Fruit fly (Drosophila melanogaster): ENCODE measurements around the gene Nnf1b.

The Nnf1b gene

DNA sequence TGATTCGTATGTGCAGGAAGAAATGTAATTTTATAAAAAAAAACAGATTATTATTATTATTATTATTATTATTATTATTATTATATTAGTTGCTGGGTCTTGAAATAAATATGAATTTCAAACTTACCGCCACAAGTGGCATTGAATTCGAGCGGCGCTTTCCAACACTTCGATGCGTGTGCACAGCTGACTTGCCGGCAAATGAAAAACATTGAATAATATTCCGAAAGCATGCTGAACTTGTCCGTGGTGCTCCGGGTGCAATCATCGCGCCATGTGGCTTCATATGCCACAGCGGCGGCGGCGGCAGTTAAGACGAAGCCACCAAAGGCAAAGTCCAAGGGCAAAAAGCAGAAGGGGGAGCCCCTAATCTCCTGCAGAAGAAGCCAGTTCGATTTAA lies 1.0 kb downstream of the Nnf1b start, which contains the start of gene Dbp21E2 (continued):
- TF ChIP-seq Tbp (GFP tag; optimal IDR thresholded peaks at IDR 0.05) (no peak), al (GFP tag; IDR thresholded peaks at IDR 0.05) (no peak), CG11560 (tag; IDR thresholded peaks at IDR 0.05) (no peak), lilli (GFP tag; optimal IDR thresholded peaks at IDR 0.05) (no peak), CG12155 (GFP tag; optimal IDR thresholded peaks at IDR 0.05) (no peak), Hr39 (optimal IDR thresholded peaks at IDR 0.05) (no peak), Dref (GFP tag; IDR thresholded peaks at IDR 0.05) (no peak), Bteb2 (GFP tag; optimal IDR thresholded peaks at IDR 0.05) (no peak), CG13287 (GFP tag; IDR thresholded peaks at IDR 0.05; ENCODE audit: partially characterized antibody) (no peak), ci (GFP tag; IDR thresholded peaks at IDR 0.05) (peak; percentile 13; the same call in 1 of the 3 replicates), unc-4 (GFP tag; IDR thresholded peaks at IDR 0.05; ENCODE audit: partially characterized antibody) (0 out of 2 replicates have a peak, but pooled peaks have one; percentile 17), gro (GFP tag; optimal IDR thresholded peaks at IDR 0.05) (no peak), Sin3A (optimal IDR thresholded peaks at IDR 0.05) (no peak), Dfd (GFP tag; optimal IDR thresholded peaks at IDR 0.05) (no peak), bowl (GFP tag; IDR thresholded peaks at IDR 0.05) (no peak), CG14441 (GFP tag; IDR thresholded peaks at IDR 0.05) (no peak), ranshi (GFP tag; IDR thresholded peaks at IDR 0.05) (no peak), pzg (GFP tag; optimal IDR thresholded peaks at IDR 0.05) (peak; percentile 24), CG10321 (GFP tag; IDR thresholded peaks at IDR 0.05) (no peak), CG10267 (tag; optimal IDR thresholded peaks at IDR 0.05) (peak; percentile 83), br (optimal IDR thresholded peaks at IDR 0.05) (no peak), MESR4 (GFP tag; optimal IDR thresholded peaks at IDR 0.05) (peak; percentile 38), CG12744 (GFP tag; optimal IDR thresholded peaks at IDR 0.05) (no peak), CG2120 (GFP tag; optimal IDR thresholded peaks at IDR 0.05) (peak; percentile 1), CG14710 (tag; optimal IDR thresholded peaks at IDR 0.05) (no peak), CG12104 (GFP tag; optimal IDR thresholded peaks at IDR 0.05) (no peak), chinmo (GFP tag; IDR thresholded peaks at IDR 0.05; ENCODE audit: partially characterized antibody) (0 out of 4 replicates have a peak, but pooled peaks have one; percentile 6), crp (GFP tag; optimal IDR thresholded peaks at IDR 0.05) (peak in 1 of 2 experiments; percentile 84), CG7839 (tag; optimal IDR thresholded peaks at IDR 0.05) (no peak), CG34422 (GFP tag; IDR thresholded peaks at IDR 0.05) (peak; percentile 34; the same call in 1 of the 3 replicates), Chrac-16 (GFP tag; optimal IDR thresholded peaks at IDR 0.05) (no peak), CG8924 (tag; optimal IDR thresholded peaks at IDR 0.05) (no peak)

DNA sequence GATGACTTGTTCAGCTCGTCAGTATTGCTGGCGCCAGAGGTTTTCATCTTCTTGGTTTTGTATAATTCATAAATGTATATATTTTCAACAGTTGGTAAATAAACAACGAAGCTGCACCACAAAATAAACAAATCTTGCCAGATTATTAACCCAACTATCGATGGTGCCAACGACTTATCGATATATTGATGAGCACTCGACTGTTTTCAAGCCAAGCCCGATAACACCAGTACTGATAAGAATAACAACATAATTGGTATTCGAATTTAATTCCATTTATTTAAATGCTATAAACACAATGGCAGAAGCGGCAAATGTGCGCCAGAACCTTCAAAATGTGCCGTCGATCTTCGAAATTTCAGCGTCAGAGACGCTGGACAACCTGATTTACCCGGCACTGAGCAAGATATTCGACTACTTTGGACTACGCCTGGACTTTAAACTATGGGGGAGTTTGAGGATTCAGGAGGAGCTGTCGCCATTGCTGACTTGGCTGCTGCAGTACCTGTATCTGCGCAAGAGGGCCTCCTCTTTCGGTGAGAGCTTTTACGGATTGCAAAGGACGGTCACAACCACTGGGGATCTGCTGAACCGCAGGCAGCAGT lies 5.5 kb downstream of the Nnf1b start, which contains the start of the genes Saf6 and Pex12:
Gene Saf6, minus strand, starts transcription at position 166 of the 605 bp plus-strand sequence.
Gene Pex12, plus strand, starts transcription at position 209 of the 605 bp plus-strand sequence.
- no peak for TF ChIP-seq CG2678 (tag; optimal IDR thresholded peaks at IDR 0.05)
- no peak for TF ChIP-seq otp (GFP tag; IDR thresholded peaks at IDR 0.05)
- no peak for TF ChIP-seq sob (GFP tag; IDR thresholded peaks at IDR 0.05)
- no peak for TF ChIP-seq CG13123 (GFP tag; optimal IDR thresholded peaks at IDR 0.05)
- TF ChIP-seq CG11093 (GFP tag; IDR thresholded peaks at IDR 0.05), result no peak
- TF ChIP-seq CG18262 (tag; optimal IDR thresholded peaks at IDR 0.05), result no peak
- peak; percentile 72; the same call in 2 of the 3 replicates for TF ChIP-seq knrl (GFP tag; IDR thresholded peaks at IDR 0.05; ENCODE audit: partially characterized antibody)
- TF ChIP-seq dmrt11E (tag; optimal IDR thresholded peaks at IDR 0.05), result no peak
- peak; percentile 85 for TF ChIP-seq CG14860 (GFP tag; IDR thresholded peaks at IDR 0.05; ENCODE audit: partially characterized antibody)
- TF ChIP-seq CG30020 (tag; optimal IDR thresholded peaks at IDR 0.05), result no peak
- TF ChIP-seq az2 (GFP tag; optimal IDR thresholded peaks at IDR 0.05), result no peak
- no peak for TF ChIP-seq sr (GFP tag; IDR thresholded peaks at IDR 0.05)
- TF ChIP-seq Lim3 (GFP tag; IDR thresholded peaks at IDR 0.05), result no peak
- peak; percentile 82 for TF ChIP-seq bbx (GFP tag; IDR thresholded peaks at IDR 0.05; ENCODE audit: partially characterized antibody)
- peak; percentile 89 for TF ChIP-seq Dll (GFP tag; IDR thresholded peaks at IDR 0.05; ENCODE audit: partially characterized antibody)
- no peak for TF ChIP-seq esg (GFP tag; conservative IDR thresholded peaks at IDR 0.05)
- TF ChIP-seq slp2 (GFP tag; optimal IDR thresholded peaks at IDR 0.05), result no peak
- TF ChIP-seq CG13287 (GFP tag; IDR thresholded peaks at IDR 0.05; ENCODE audit: partially characterized antibody), result peak; percentile 89
- TF ChIP-seq Side (GFP tag; optimal IDR thresholded peaks at IDR 0.05), result no peak
- no peak for TF ChIP-seq E2f1 (GFP tag; IDR thresholded peaks at IDR 0.05)
- TF ChIP-seq CG4707 (GFP tag; optimal IDR thresholded peaks at IDR 0.05), result no peak
- TF ChIP-seq dan (GFP tag; IDR thresholded peaks at IDR 0.05), result no peak

Data from whole organism, embryonic.